Worm (Caenorhabditis elegans) whole organism, early embryonic: Measurements from ENCODE around the gene Y32F6B.9.

ENCODE experiments used
- aly-1 ChIP-seq: sonication (generic microtip); optimal IDR thresholded peaks from 2 replicates; lab custom pipeline; 2016; ENCODE audit warnings: missing genetic modification characterization, missing compliant biosample characterization
- ama-1 ChIP-seq: fragments of 150-350 bp; optimal IDR thresholded peaks from 2 replicates; lab custom pipeline; 2014
- ceh-13 ChIP-seq: fragments of 200-800 bp; sonication (Bioruptor generic); optimal IDR thresholded peaks from 2 replicates; lab custom pipeline; 2018; ENCODE audit warnings: mild to moderate bottlenecking, missing genetic modification characterization, missing compliant biosample characterization
- ets-7 ChIP-seq: sonication (generic microtip); optimal IDR thresholded peaks from 2 replicates; lab custom pipeline; 2016; ENCODE audit warnings: missing genotype, missing genetic modification characterization, missing compliant biosample characterization
- flt-1 ChIP-seq: fragments of 200-800 bp; sonication (Bioruptor generic); IDR thresholded peaks from 2 replicates; pipeline ENCODE4 v1.3.6; 2022; ENCODE audit warnings: missing genetic modification characterization, missing compliant biosample characterization
- hmbx-1 ChIP-seq: sonication (generic microtip); optimal IDR thresholded peaks from 2 replicates; lab custom pipeline; 2016; ENCODE audit warnings: mild to moderate bottlenecking, missing genetic modification characterization, missing compliant biosample characterization
- hmg-4 ChIP-seq: fragments of 200-800 bp; sonication (Bioruptor generic); optimal IDR thresholded peaks from 2 replicates; lab custom pipeline; 2018; ENCODE audit warnings: mild to moderate bottlenecking, missing genetic modification characterization, missing compliant biosample characterization
- hnd-1 ChIP-seq: sonication (generic microtip); optimal IDR thresholded peaks from 2 replicates; lab custom pipeline; 2016; ENCODE audit warnings: missing genetic modification characterization, missing compliant biosample characterization
- scrt-1 ChIP-seq: fragments of 200-800 bp; sonication (Bioruptor generic); IDR thresholded peaks from 2 replicates; pipeline ENCODE4 v1.3.6; 2022; ENCODE audit warnings: missing genetic modification characterization, missing compliant biosample characterization
- tbx-11 ChIP-seq: fragments of 200-800 bp; sonication (Bioruptor generic); IDR thresholded peaks from 2 replicates; pipeline ENCODE4 v1.3.6; 2022; ENCODE audit warnings: missing genetic modification characterization, missing compliant biosample characterization

- TF ChIP-seq scrt-1 (GFP tag; lab: Robert Waterston, UW) (no peak), hmg-4 (GFP tag; lab: Kevin White, UChicago) (no peak), hnd-1 (tag; lab: Kevin White, UChicago) (no peak), ets-7 (tag; lab: Kevin White, UChicago) (no peak), flt-1 (no peak), aly-1 (tag; lab: Kevin White, UChicago) (no peak), ama-1 (lab: Kevin White, UChicago) (no peak), ceh-13 (GFP tag; lab: Kevin White, UChicago) (no peak), hmbx-1 (tag; lab: Kevin White, UChicago) (no peak), tbx-11 (no peak)
Measured at ce11 chrV:10516702-10517101, 38.2 kb downstream of the Y32F6B.9 start.
